Worm (Caenorhabditis elegans): ENCODE results near the gene nimk-1.

nimk-1 gene

DNA sequence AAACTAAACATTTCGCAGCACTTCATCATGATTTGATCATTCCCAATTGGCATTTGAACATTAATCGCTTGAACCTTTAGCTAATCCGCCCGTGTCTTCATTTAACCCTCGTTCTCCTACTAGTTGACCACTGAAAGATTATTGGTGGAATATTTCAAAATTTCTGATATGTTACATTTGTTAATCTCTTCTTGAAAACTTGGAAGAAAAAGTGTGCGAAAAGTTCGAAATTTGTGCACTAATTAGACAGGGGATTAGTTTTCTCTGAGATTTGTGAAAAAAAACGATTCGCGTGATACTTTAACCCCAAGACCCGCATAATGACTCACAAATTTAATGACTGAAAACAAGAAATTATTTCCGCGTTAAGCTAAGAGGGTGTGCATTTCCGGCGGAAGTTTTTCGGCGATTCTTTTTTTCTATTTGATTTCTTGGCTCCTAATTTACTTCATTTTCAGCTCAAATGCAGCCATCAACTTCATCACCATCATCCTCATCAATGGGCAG is at the start of gene nimk-1:
Gene nimk-1 (plus strand): TSS at position 457 of the 507 bp plus-strand sequence.
- no peak for TF ChIP-seq dao-5 (tag; optimal IDR thresholded peaks at IDR 0.05)
- TF ChIP-seq W03F9.2 (tag; optimal IDR thresholded peaks at IDR 0.05), result no peak
- TF ChIP-seq him-1 (tag; optimal IDR thresholded peaks at IDR 0.05), result no peak

DNA sequence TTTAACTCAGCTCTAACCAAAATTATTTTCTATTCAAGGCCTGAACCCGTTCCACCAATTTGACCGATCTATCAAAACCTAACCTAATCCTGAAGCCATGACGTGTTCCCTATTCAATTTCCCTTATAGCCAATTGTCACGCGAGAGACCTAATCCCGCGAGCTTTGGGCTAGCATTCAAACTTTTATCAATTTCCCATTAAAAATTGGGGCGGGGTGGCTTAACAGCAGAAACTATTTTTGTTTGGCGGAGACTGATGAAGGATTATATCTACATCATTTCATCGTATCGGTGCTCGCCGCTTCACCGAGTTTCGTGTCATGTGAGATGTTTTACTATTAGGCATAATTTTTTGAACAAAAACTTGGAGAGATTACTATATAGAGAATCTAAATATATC is 46.7 kb upstream of the nimk-1 start:
- no peak for TF ChIP-seq him-1 (tag; optimal IDR thresholded peaks at IDR 0.05)
- no peak for TF ChIP-seq W03F9.2 (tag; optimal IDR thresholded peaks at IDR 0.05)
- no peak for TF ChIP-seq dao-5 (tag; optimal IDR thresholded peaks at IDR 0.05)

DNA sequence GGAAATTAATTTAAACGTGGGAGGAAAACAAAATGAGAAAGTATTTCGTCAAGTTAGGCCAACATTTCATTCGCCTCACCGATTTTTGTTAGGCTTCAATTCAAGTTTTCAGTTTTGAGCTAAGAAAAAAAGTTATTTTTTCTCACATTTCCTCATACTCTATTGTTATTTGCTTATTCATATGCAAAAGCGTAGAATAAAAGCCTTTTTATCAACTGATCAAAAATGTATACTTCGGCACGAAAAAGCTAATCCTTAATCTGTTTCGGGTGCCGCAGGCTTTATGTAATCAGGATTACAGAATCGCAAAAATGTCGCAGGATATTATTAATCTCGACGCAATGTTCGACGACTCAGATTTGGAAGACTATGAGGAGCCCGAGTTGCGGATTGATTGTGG is 45.6 kb upstream of the nimk-1 start, which contains the start of gene T21B4.15:
Gene T21B4.15 (plus strand): TSS at position 301 of the 400 bp plus-strand sequence.
- TF ChIP-seq dao-5 (tag; optimal IDR thresholded peaks at IDR 0.05) (no peak), W03F9.2 (tag; optimal IDR thresholded peaks at IDR 0.05) (no peak), him-1 (tag; optimal IDR thresholded peaks at IDR 0.05) (no peak)

DNA sequence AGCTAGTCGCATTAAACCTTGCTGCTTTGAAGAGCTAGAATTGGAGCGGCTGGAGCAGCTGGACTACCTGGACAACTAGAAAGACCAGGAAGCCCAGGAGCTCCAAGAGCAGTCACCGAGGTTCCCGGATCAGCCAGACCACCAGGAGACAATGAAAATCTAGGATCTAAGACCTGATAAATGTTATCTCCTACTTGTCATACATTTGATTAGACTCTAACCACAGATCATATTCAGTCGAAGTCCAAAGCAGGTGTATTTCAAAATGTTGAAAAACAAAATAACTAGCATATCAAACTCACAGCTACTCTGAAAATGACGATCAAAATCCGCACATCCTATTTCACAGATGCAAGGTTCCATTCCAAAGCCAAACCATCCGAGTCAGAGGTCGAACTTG is 43.6 kb upstream of the nimk-1 start, which contains the start of gene srz-6:
Gene srz-6 (plus strand): TSS at position 301 of the 400 bp plus-strand sequence.
- TF ChIP-seq W03F9.2 (tag; optimal IDR thresholded peaks at IDR 0.05) (no peak), dao-5 (tag; optimal IDR thresholded peaks at IDR 0.05) (no peak), him-1 (tag; optimal IDR thresholded peaks at IDR 0.05) (no peak)

DNA sequence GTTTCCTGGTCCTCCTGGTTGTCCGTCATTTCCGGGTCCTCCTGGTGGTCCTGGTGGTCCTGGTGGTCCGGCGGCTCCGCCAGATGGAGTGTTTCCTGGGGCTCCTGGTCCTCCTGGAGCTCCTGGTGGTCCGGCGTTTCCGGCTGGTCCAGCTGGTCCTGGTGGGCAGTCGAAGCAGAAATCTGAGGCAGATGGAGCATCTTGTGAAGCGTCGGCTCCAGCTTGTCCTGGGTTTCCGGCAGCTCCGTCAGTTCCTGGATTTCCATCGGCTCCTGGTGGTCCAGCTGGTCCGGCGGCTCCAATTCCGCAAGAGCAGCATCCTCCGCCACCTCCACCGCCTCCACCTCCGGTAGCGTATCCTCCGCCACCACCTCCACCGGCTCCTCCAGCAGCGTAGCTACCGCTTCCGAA is 41.5 kb upstream of the nimk-1 start:
- no peak for TF ChIP-seq W03F9.2 (tag; optimal IDR thresholded peaks at IDR 0.05)
- no peak for TF ChIP-seq dao-5 (tag; optimal IDR thresholded peaks at IDR 0.05)
- TF ChIP-seq him-1 (tag; optimal IDR thresholded peaks at IDR 0.05), result no peak

DNA sequence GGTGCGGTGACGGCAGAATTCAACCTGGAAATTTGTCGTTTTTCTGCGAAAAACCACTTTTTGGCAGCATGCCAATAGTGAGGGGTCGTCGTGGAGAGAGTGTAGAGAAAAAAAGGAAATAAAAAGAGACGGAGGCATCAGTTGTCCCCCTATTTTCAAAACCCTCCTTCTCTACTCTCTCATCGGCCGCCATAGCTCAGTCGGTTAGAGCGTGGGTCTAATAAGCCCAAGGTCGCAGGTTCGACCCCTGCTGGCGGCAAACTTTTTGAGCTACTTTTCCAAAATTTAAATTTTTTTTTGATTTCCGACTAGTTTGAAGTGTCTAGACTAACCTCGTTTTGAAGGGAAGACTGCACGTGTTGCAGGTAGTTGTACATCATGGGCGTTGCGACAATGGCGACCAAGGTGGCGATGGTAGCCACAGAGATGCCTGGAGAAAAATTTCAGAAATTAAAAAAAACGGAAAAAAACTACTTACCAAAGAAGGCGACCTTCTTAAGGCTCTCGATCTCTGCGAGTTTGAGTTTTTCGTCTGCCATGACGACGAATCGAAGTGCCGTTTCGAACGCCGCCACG is 40.9 kb upstream of the nimk-1 start, which contains the start of gene col-85:
Gene col-85 (minus strand): TSS at position 540 of the 576 bp plus-strand sequence.
- TF ChIP-seq him-1 (tag; optimal IDR thresholded peaks at IDR 0.05) (peak; percentile 68), W03F9.2 (tag; optimal IDR thresholded peaks at IDR 0.05) (peak; percentile 51), dao-5 (tag; optimal IDR thresholded peaks at IDR 0.05) (peak; percentile 85)

- TF ChIP-seq dao-5 (tag; optimal IDR thresholded peaks at IDR 0.05) (no peak), him-1 (tag; optimal IDR thresholded peaks at IDR 0.05) (no peak), W03F9.2 (tag; optimal IDR thresholded peaks at IDR 0.05) (no peak)
Observed at ce11 chrII:12496981-12497380, 38.6 kb upstream of the nimk-1 start, which contains the start of gene T21B4.3. T21B4.3 (minus strand) TSS chrII:12497081.

DNA sequence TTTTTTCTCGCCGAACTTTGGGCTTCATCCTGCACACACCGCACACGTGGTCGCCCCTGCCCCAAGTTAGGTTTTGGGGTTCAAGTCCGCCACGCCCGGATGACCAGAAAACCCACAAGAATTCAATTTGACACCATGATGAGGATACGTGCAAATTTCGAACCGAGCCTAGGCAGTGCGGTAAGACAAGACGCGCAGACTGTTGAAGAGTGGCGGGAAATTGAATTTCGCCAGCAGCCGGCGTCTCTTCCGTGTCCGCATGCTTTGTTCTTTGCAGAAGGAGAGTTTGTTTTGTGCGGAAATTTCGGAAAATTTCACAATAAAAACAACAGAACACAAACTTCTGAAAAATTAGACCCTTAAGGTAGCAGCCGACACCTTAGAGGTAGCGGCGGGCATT is 35.6 kb upstream of the nimk-1 start:
- TF ChIP-seq W03F9.2 (tag; optimal IDR thresholded peaks at IDR 0.05) (no peak), him-1 (tag; optimal IDR thresholded peaks at IDR 0.05) (no peak), dao-5 (tag; optimal IDR thresholded peaks at IDR 0.05) (no peak)

- TF ChIP-seq him-1 (tag; optimal IDR thresholded peaks at IDR 0.05), result no peak
- TF ChIP-seq W03F9.2 (tag; optimal IDR thresholded peaks at IDR 0.05), result no peak
- no peak for TF ChIP-seq dao-5 (tag; optimal IDR thresholded peaks at IDR 0.05)
Observed at ce11 chrII:12502784-12503183, 32.8 kb upstream of the nimk-1 start, which contains the start of gene ador-1. ador-1 (minus strand) TSS chrII:12502884.

DNA sequence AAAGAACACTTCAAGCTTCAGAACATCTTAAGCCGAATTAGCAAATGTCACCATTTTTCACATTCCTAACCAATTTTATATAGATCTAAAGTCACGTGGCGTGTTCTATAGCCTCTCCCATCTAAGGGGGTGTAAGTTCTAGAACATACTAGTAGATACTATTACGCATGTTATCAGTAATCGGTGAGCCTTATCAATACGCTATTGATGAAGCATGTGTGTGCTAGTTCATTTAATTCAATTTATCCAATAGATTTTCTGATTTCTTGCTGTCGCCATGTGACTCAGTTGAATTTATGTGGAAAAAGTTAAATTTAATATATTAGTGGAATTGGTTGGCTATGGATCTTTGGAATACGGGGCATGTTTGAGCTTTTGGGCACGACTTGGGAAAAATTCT is 29.0 kb upstream of the nimk-1 start:
- TF ChIP-seq him-1 (tag; optimal IDR thresholded peaks at IDR 0.05) (no peak), dao-5 (tag; optimal IDR thresholded peaks at IDR 0.05) (no peak), W03F9.2 (tag; optimal IDR thresholded peaks at IDR 0.05) (no peak)

- TF ChIP-seq W03F9.2 (tag; optimal IDR thresholded peaks at IDR 0.05), result no peak
- no peak for TF ChIP-seq dao-5 (tag; optimal IDR thresholded peaks at IDR 0.05)
- no peak for TF ChIP-seq him-1 (tag; optimal IDR thresholded peaks at IDR 0.05)
Observed at ce11 chrII:12507038-12507437, 28.5 kb upstream of the nimk-1 start, which contains the start of gene srh-68. srh-68 (plus strand) TSS chrII:12507338.

ce11 chrII:12508650-12509049 is 26.9 kb upstream of the nimk-1 start, which contains the start of gene srh-67:
srh-67 (plus strand) TSS chrII:12508950.
- TF ChIP-seq him-1 (tag; optimal IDR thresholded peaks at IDR 0.05), result no peak
- no peak for TF ChIP-seq dao-5 (tag; optimal IDR thresholded peaks at IDR 0.05)
- no peak for TF ChIP-seq W03F9.2 (tag; optimal IDR thresholded peaks at IDR 0.05)

DNA sequence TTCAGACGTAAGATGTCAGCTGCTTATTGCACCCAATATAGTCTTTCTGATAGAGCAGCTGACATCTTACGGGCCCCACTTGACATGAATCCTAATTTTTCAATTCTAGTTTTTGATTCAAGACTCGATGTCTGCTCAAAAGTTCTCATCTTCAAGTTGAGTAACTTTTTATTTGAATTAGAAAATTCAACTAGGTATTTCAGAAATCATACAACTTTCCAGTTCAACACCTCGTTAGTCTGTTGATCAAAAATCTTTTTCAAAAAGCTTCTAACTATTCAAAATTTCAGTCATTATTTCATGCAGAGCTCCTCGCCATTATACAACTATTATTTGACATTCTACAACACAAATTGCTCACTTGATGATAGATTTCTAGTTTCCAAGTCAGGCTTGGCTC is 23.7 kb upstream of the nimk-1 start, which contains the start of gene srh-73:
Gene srh-73 (plus strand): TSS at position 301 of the 400 bp plus-strand sequence.
- TF ChIP-seq him-1 (tag; optimal IDR thresholded peaks at IDR 0.05), result no peak
- TF ChIP-seq dao-5 (tag; optimal IDR thresholded peaks at IDR 0.05), result no peak
- TF ChIP-seq W03F9.2 (tag; optimal IDR thresholded peaks at IDR 0.05), result no peak

ce11 chrII:12514620-12515019 is 20.9 kb upstream of the nimk-1 start, which contains the start of gene srh-69:
srh-69 (minus strand) TSS chrII:12514720.
- no peak for TF ChIP-seq him-1 (tag; optimal IDR thresholded peaks at IDR 0.05)
- no peak for TF ChIP-seq W03F9.2 (tag; optimal IDR thresholded peaks at IDR 0.05)
- TF ChIP-seq dao-5 (tag; optimal IDR thresholded peaks at IDR 0.05), result no peak
